Fruit fly (Drosophila melanogaster) whole organism, larva: ENCODE data around the gene CG45676.

Experiments
- noc ChIP-seq: fragments of 200-800 bp; sonication (Bioruptor generic); optimal IDR thresholded peaks from 3 replicates; lab custom pipeline; 2019; ENCODE audit warnings: missing biosample characterization, mild to moderate bottlenecking, missing genetic modification characterization, moderate library complexity

CG45676 gene

dm6 chr3R:11431395-11431977, 12.8 kb downstream of the CG45676 start, which contains the start of the genes RpL24-like and CG5276:
Gene RpL24-like, minus strand, starts transcription at chr3R:11431582.
Gene CG5276, plus strand, starts transcription at chr3R:11431738.
- no peak for TF ChIP-seq noc (tag; lab: Kevin White, UChicago)

dm6 chr3R:11435537-11436234, 17.0 kb downstream of the CG45676 start, which contains the start of the genes Exd2 and CG5281:
Gene Exd2, minus strand, starts transcription at chr3R:11435703.
Gene CG5281, plus strand, starts transcription at chr3R:11435850.
- TF ChIP-seq noc (tag; lab: Kevin White, UChicago), result no peak

- TF ChIP-seq noc (tag; lab: Kevin White, UChicago), result no peak
Observed at dm6 chr3R:11437528-11437927, 18.8 kb downstream of the CG45676 start, which contains the start of gene CG17230. Gene CG17230, plus strand, starts transcription at chr3R:11437785.

- TF ChIP-seq noc (tag; lab: Kevin White, UChicago), result no peak
Observed at dm6 chr3R:11441038-11441437, 22.4 kb downstream of the CG45676 start.

dm6 chr3R:11449688-11450087, 31.0 kb downstream of the CG45676 start:
- no peak for TF ChIP-seq noc (tag; lab: Kevin White, UChicago)

- no peak for TF ChIP-seq noc (tag; lab: Kevin White, UChicago)
Observed at dm6 chr3R:11451207-11451841, 32.6 kb downstream of the CG45676 start, which contains the start of gene sals. Gene sals, minus strand, starts transcription at chr3R:11451791.

- no peak for TF ChIP-seq noc (tag; lab: Kevin White, UChicago)
Observed at dm6 chr3R:11452041-11452440, 33.4 kb downstream of the CG45676 start.

dm6 chr3R:11454210-11454904, 35.7 kb downstream of the CG45676 start:
- TF ChIP-seq noc (tag; lab: Kevin White, UChicago), result peak; percentile 93

dm6 chr3R:11456539-11456938, 37.9 kb downstream of the CG45676 start:
- TF ChIP-seq noc (tag; lab: Kevin White, UChicago), result no peak

dm6 chr3R:11457286-11457685, 38.6 kb downstream of the CG45676 start:
- no peak for TF ChIP-seq noc (tag; lab: Kevin White, UChicago)

dm6 chr3R:11458022-11458850, 39.6 kb downstream of the CG45676 start:
- TF ChIP-seq noc (tag; lab: Kevin White, UChicago), result no peak

dm6 chr3R:11458851-11459175, 40.1 kb downstream of the CG45676 start:
- peak; percentile 15 for TF ChIP-seq noc (tag; lab: Kevin White, UChicago)

- no peak for TF ChIP-seq noc (tag; lab: Kevin White, UChicago)
Observed at dm6 chr3R:11460502-11461358, 42.0 kb downstream of the CG45676 start, which contains the start of gene PGRP-LB. Gene PGRP-LB, minus strand, starts transcription at chr3R:11460552.

- TF ChIP-seq noc (tag; lab: Kevin White, UChicago), result no peak
Observed at dm6 chr3R:11467812-11468211, 49.1 kb downstream of the CG45676 start.
